Worm (Caenorhabditis elegans) whole organism, L4 larva: ENCODE data around the gene cku-80.

Experiments used
- F49E8.2 ChIP-seq: sonication (generic microtip); optimal IDR thresholded peaks from 2 replicates; lab custom pipeline; 2016; ENCODE audit warnings: missing compliant biosample characterization, mild to moderate bottlenecking, missing genetic modification characterization, borderline replicate concordance
- ceh-20 ChIP-seq: fragments of 200-800 bp; sonication (Bioruptor generic); IDR thresholded peaks from 2 replicates; pipeline ENCODE4 v1.3.6; 2022; ENCODE audit warnings: missing genetic modification reagents, missing genetic modification characterization, missing compliant biosample characterization
- dpl-1 ChIP-seq: fragments of 150-350 bp; optimal IDR thresholded peaks from 2 replicates; lab custom pipeline; 2014; ENCODE audit warnings: missing biosample characterization, missing genetic modification reagents, missing genetic modification characterization
- nhr-25 ChIP-seq: sonication (generic microtip); optimal IDR thresholded peaks from 2 replicates; lab custom pipeline; 2017; ENCODE audit warnings: missing genetic modification characterization, mild to moderate bottlenecking, missing compliant biosample characterization, antibody characterized with exemption, moderate library complexity, borderline replicate concordance; ENCODE audit not compliant: insufficient read depth
- nhr-42 ChIP-seq: fragments of 200-800 bp; sonication (Bioruptor generic); IDR thresholded peaks from 2 replicates; pipeline ENCODE4 v1.3.6; 2022; ENCODE audit warnings: missing genetic modification characterization, missing compliant biosample characterization
- rbr-2 ChIP-seq: sonication (generic microtip); optimal IDR thresholded peaks from 2 replicates; lab custom pipeline; 2016; ENCODE audit warnings: missing genotype, missing genetic modification characterization, missing compliant biosample characterization
- unc-39 ChIP-seq: sonication (generic microtip); optimal IDR thresholded peaks from 2 replicates; lab custom pipeline; 2017; ENCODE audit warnings: missing biosample characterization, missing genetic modification characterization
- ztf-11 ChIP-seq: fragments of 150-350 bp; optimal IDR thresholded peaks from 2 replicates; lab custom pipeline; 2014; ENCODE audit warnings: missing biosample characterization, missing genetic modification characterization

DNA sequence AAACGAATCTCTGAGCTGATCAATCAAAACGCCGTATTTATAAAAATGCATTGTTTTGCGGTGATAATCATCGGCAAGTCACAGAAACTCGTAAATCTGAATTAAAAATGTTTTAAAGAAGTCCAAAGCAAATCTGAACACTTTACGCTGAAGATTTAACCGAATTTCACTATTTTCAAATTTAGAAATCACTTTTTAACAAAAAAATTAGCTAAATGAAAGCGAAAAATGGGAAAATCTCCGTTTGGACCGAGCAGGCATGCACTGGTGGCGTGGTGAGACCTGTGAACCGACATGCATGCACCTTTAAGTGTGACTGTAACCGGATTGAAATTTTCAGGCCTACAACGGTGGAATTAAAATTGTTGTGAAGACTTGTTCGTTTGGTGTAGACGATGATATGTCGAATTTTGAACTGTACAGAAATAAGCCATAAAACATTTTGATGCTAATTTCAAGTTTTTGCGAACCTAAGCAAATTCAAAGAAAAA, 19.9 kb downstream of the cku-80 start, which contains the start of gene C28A5.2:
- TF ChIP-seq rbr-2 (tag; lab: Kevin White, UChicago) (no peak), ceh-20 (no peak), F49E8.2 (tag; lab: Kevin White, UChicago) (no peak), nhr-25 (no peak), unc-39 (no peak), nhr-42 (GFP tag; lab: Robert Waterston, UW) (no peak), ztf-11 (tag; lab: Kevin White, UChicago) (no peak), dpl-1 (no peak)
